Fruit fly (Drosophila melanogaster) Kc167 (cell line): ENCODE data around the gene CG8202.

Experiments used
- Myc ChIP-seq: fragments of >200 bp; optimal IDR thresholded peaks from 2 replicates; lab custom pipeline; 2017; ENCODE audit warnings: missing external identifiers
- Sin3A ChIP-seq: fragments of >200 bp; optimal IDR thresholded peaks from 2 replicates; lab custom pipeline; 2018; ENCODE audit warnings: missing external identifiers
- h ChIP-seq: fragments of >200 bp; optimal IDR thresholded peaks from 3 replicates; lab custom pipeline; 2018; ENCODE audit warnings: missing external identifiers
- insv ChIP-seq: fragments of >200 bp; optimal IDR thresholded peaks from 3 replicates; lab custom pipeline; 2018; ENCODE audit warnings: missing external identifiers
- psq ChIP-seq: fragments of >200 bp; optimal IDR thresholded peaks from 2 replicates; lab custom pipeline; 2017; ENCODE audit warnings: missing external identifiers
- ttk ChIP-seq: sonication (Bioruptor generic); optimal IDR thresholded peaks from 2 replicates; lab custom pipeline; 2017; ENCODE audit warnings: missing external identifiers

CG8202 gene

dm6 chr3R:8767998-8768397, 36.1 kb downstream of the CG8202 start, which contains the start of the genes CG34135 and CG11768:
Gene CG34135, minus strand, starts transcription at chr3R:8768191.
Gene CG11768, minus strand, starts transcription at chr3R:8768200.
- TF ChIP-seq psq (lab: Kevin White, UChicago), result no peak
- TF ChIP-seq Sin3A (lab: Kevin White, UChicago), result no peak
- no peak for TF ChIP-seq ttk (lab: Kevin White, UChicago)
- TF ChIP-seq insv (lab: Kevin White, UChicago), result no peak
- TF ChIP-seq h, result no peak
- no peak for TF ChIP-seq Myc (lab: Kevin White, UChicago)

- no peak for TF ChIP-seq Myc (lab: Kevin White, UChicago)
- TF ChIP-seq insv (lab: Kevin White, UChicago), result no peak
- TF ChIP-seq ttk (lab: Kevin White, UChicago), result no peak
- TF ChIP-seq psq (lab: Kevin White, UChicago), result no peak
- no peak for TF ChIP-seq h
- no peak for TF ChIP-seq Sin3A (lab: Kevin White, UChicago)
Measured at dm6 chr3R:8769094-8769493, 37.2 kb downstream of the CG8202 start, which contains the start of gene CG8236. Gene CG8236, plus strand, starts transcription at chr3R:8769394.

DNA sequence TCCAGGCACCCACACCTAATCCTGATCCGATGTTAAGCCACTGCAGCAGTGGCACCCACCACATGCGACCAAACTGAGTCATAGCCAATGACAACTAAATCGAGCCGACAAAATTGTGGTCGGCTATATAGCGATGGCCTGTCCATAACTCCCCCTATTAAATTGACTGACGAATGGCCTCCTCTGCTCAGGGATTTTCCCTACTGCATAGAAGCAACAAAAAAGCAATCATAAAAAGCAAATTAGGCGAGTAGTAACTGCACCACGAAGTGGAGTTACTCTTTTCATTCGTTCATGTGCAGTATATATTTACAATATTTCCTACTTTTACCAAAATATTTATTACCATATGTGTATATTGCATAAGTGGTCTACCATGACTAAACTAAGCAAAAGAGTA, 40.7 kb downstream of the CG8202 start, which contains the start of gene CG13318:
Gene CG13318 (minus strand): TSS at position 101 of the 400 bp plus-strand sequence.
- TF ChIP-seq psq (lab: Kevin White, UChicago) (no peak), insv (lab: Kevin White, UChicago) (no peak), ttk (lab: Kevin White, UChicago) (no peak)

DNA sequence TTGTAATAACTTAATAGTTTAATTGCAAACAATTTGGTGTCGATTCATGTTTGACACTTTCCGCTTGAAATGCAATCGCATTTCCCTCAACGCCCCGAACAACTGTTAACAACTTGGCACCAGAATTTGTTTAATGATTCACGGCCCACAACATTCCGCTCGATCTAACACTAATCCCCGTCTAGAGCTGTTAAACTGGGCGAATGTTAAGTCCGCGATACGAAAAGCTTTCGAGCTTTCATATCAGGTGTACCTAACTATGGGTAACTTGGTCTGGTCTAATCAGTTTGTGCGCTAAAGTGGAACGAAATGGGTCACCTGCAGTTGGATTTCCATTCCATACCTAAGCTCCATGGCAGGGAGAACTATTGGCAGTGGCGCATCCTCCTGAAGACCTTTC, 41.2 kb downstream of the CG8202 start, which contains the start of gene CG34301:
Gene CG34301 (plus strand): TSS at position 301 of the 400 bp plus-strand sequence.
- no peak for TF ChIP-seq ttk (lab: Kevin White, UChicago)
- TF ChIP-seq h, result no peak
- no peak for TF ChIP-seq Sin3A (lab: Kevin White, UChicago)
- no peak for TF ChIP-seq Myc (lab: Kevin White, UChicago)
- no peak for TF ChIP-seq psq (lab: Kevin White, UChicago)
- TF ChIP-seq insv (lab: Kevin White, UChicago), result no peak

DNA sequence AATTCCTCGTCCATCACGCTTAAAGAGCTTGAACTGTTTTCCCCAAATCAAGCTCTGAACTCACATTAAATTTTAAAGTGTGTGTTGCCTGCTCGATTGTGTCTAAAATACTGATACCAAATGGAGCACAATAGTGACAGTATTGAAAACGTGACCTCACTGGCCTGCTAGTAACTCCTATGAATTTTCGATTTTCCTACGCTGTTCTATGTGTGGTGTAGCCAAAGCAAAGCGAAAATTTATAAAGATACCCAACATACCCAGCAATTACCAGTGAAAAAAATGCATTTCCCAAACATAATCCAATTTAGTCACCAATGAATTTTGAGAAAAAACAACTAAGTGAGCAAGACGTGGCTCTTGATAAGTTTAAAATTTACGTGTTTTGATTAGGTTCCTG, 47.9 kb downstream of the CG8202 start, which contains the start of gene CG33191:
Gene CG33191 (minus strand): TSS at position 101 of the 400 bp plus-strand sequence.
- TF ChIP-seq h, result no peak
- no peak for TF ChIP-seq insv (lab: Kevin White, UChicago)
- TF ChIP-seq ttk (lab: Kevin White, UChicago), result no peak
- no peak for TF ChIP-seq psq (lab: Kevin White, UChicago)
- TF ChIP-seq Sin3A (lab: Kevin White, UChicago), result no peak
- no peak for TF ChIP-seq Myc (lab: Kevin White, UChicago)

dm6 chr3R:8780689-8781088, 48.8 kb downstream of the CG8202 start, which contains the start of gene CG33189:
Gene CG33189, minus strand, starts transcription at chr3R:8780789.
- TF ChIP-seq Sin3A (lab: Kevin White, UChicago) (no peak), insv (lab: Kevin White, UChicago) (no peak), Myc (lab: Kevin White, UChicago) (no peak)

dm6 chr3R:8784788-8785187, 52.9 kb downstream of the CG8202 start:
- TF ChIP-seq Sin3A (lab: Kevin White, UChicago), result no peak
- TF ChIP-seq psq (lab: Kevin White, UChicago), result no peak
- TF ChIP-seq ttk (lab: Kevin White, UChicago), result no peak
- no peak for TF ChIP-seq h
- TF ChIP-seq Myc (lab: Kevin White, UChicago), result no peak
- no peak for TF ChIP-seq insv (lab: Kevin White, UChicago)
